Fruit fly (Drosophila melanogaster) whole organism, prepupa: Measurements from ENCODE around the gene DAAM.

Experiments used
- Blimp-1 ChIP-seq: fragments of 200-800 bp; sonication (Bioruptor generic); optimal IDR thresholded peaks from 3 replicates; lab custom pipeline; 2017; ENCODE audit warnings: missing biosample characterization, missing genetic modification characterization, mild to moderate bottlenecking, moderate library complexity, missing genetic modification reagents
- CG10631 ChIP-seq: fragments of 200-800 bp; sonication (Bioruptor generic); optimal IDR thresholded peaks from 2 replicates; lab custom pipeline; 2016; ENCODE audit warnings: missing biosample characterization, missing genetic modification characterization
- CG10669 ChIP-seq: fragments of 200-800 bp; sonication (Bioruptor generic); optimal IDR thresholded peaks from 3 replicates; lab custom pipeline; 2018; ENCODE audit warnings: missing biosample characterization, mild to moderate bottlenecking, missing genetic modification characterization, moderate library complexity
- CG11294 ChIP-seq: fragments of 200-800 bp; sonication (Bioruptor generic); IDR thresholded peaks from 2 replicates; pipeline ENCODE4 v1.3.6; 2022; ENCODE audit warnings: missing biosample characterization, missing genetic modification characterization
- CG11762 ChIP-seq: fragments of 200-800 bp; sonication (Bioruptor generic); optimal IDR thresholded peaks from 3 replicates; lab custom pipeline; 2016; ENCODE audit warnings: missing biosample characterization, missing genetic modification characterization; ENCODE audit not compliant: insufficient read depth
- CG15336 ChIP-seq: fragments of 200-800 bp; sonication (Bioruptor generic); IDR thresholded peaks from 2 replicates; pipeline ENCODE4 v1.3.6; 2022; ENCODE audit warnings: missing biosample characterization, missing genetic modification characterization
- CG16779 ChIP-seq: fragments of 200-800 bp; sonication (Bioruptor generic); optimal IDR thresholded peaks from 3 replicates; lab custom pipeline; 2017; ENCODE audit warnings: missing biosample characterization, mild to moderate bottlenecking, missing genetic modification characterization
- CG31627 ChIP-seq: fragments of 200-800 bp; sonication (Bioruptor generic); optimal IDR thresholded peaks from 3 replicates; lab custom pipeline; 2016; ENCODE audit warnings: missing biosample characterization, missing genetic modification characterization
- CG32006 ChIP-seq: fragments of 200-800 bp; sonication (Bioruptor generic); optimal IDR thresholded peaks from 3 replicates; lab custom pipeline; 2017; ENCODE audit warnings: missing biosample characterization, mild to moderate bottlenecking, missing genetic modification characterization
- CG34406 ChIP-seq: fragments of 200-800 bp; sonication (Bioruptor generic); optimal IDR thresholded peaks from 3 replicates; lab custom pipeline; 2016; ENCODE audit warnings: missing biosample characterization, missing genetic modification characterization
- CG3919 ChIP-seq: fragments of 200-800 bp; sonication (Bioruptor generic); optimal IDR thresholded peaks from 3 replicates; lab custom pipeline; 2016; ENCODE audit warnings: missing biosample characterization, missing genetic modification characterization
- CG6276 ChIP-seq: fragments of 200-800 bp; sonication (Bioruptor generic); optimal IDR thresholded peaks from 2 replicates; lab custom pipeline; 2017; ENCODE audit warnings: missing biosample characterization, mild to moderate bottlenecking, missing genetic modification characterization
- CG6792 ChIP-seq: fragments of 200-800 bp; sonication (Bioruptor generic); optimal IDR thresholded peaks from 3 replicates; lab custom pipeline; 2016; ENCODE audit warnings: missing biosample characterization, missing genetic modification characterization
- CG6854 ChIP-seq: fragments of 200-800 bp; sonication (Bioruptor generic); optimal IDR thresholded peaks from 2 replicates; lab custom pipeline; 2017; ENCODE audit warnings: missing biosample characterization, mild to moderate bottlenecking, missing genetic modification characterization
- CG8119 ChIP-seq: fragments of 200-800 bp; sonication (Bioruptor generic); IDR thresholded peaks from 3 replicates; pipeline ENCODE4 v1.3.6; 2022; ENCODE audit warnings: missing biosample characterization, missing genetic modification characterization
- CG8319 ChIP-seq: fragments of 200-800 bp; sonication (Bioruptor generic); optimal IDR thresholded peaks from 3 replicates; lab custom pipeline; 2016; ENCODE audit warnings: missing biosample characterization, missing genetic modification characterization
- CG8632 ChIP-seq: fragments of 200-800 bp; sonication (Bioruptor generic); optimal IDR thresholded peaks from 3 replicates; lab custom pipeline; 2016; ENCODE audit warnings: missing biosample characterization, missing genetic modification characterization
- CG9139 ChIP-seq: fragments of 200-800 bp; sonication (Bioruptor generic); optimal IDR thresholded peaks from 3 replicates; lab custom pipeline; 2017; ENCODE audit warnings: missing biosample characterization, mild to moderate bottlenecking, missing genetic modification characterization
- Eip75B ChIP-seq: fragments of 200-800 bp; sonication (Bioruptor generic); optimal IDR thresholded peaks from 3 replicates; lab custom pipeline; 2016; ENCODE audit warnings: missing biosample characterization, missing genetic modification characterization
- Eip78C ChIP-seq: fragments of 200-800 bp; sonication (Bioruptor generic); peaks from one replicate; lab custom pipeline; 2016; ENCODE audit warnings: missing biosample characterization, missing genetic modification characterization
- Eip93F ChIP-seq: fragments of 200-800 bp; sonication (Bioruptor generic); optimal IDR thresholded peaks from 2 replicates; lab custom pipeline; 2016; ENCODE audit warnings: missing biosample characterization, mild to moderate bottlenecking, missing genetic modification characterization
- Ets21C ChIP-seq: fragments of 200-800 bp; sonication (Bioruptor generic); optimal IDR thresholded peaks from 3 replicates; lab custom pipeline; 2016; ENCODE audit warnings: missing biosample characterization, missing genetic modification characterization
- Ets96B ChIP-seq: fragments of 200-800 bp; optimal IDR thresholded peaks from 2 replicates; lab custom pipeline; 2019; ENCODE audit warnings: missing biosample characterization, mild to moderate bottlenecking, missing genetic modification characterization, moderate library complexity
- Hr39 ChIP-seq: fragments of 200-800 bp; sonication (Bioruptor generic); optimal IDR thresholded peaks from 2 replicates; lab custom pipeline; 2016; ENCODE audit warnings: missing biosample characterization, missing genetic modification characterization
- Lpt ChIP-seq: fragments of 200-800 bp; sonication (Bioruptor generic); optimal IDR thresholded peaks from 3 replicates; lab custom pipeline; 2016; ENCODE audit warnings: missing biosample characterization, missing genetic modification characterization
- Met ChIP-seq: fragments of 200-800 bp; sonication (Bioruptor generic); optimal IDR thresholded peaks from 3 replicates; lab custom pipeline; 2016; ENCODE audit warnings: missing biosample characterization, missing genetic modification characterization
- OdsH ChIP-seq: fragments of 200-800 bp; sonication (Bioruptor generic); optimal IDR thresholded peaks from 3 replicates; lab custom pipeline; 2016; ENCODE audit warnings: missing biosample characterization, missing genetic modification characterization
- Sox102F ChIP-seq: fragments of 200-800 bp; sonication (Bioruptor generic); optimal IDR thresholded peaks from 2 replicates; lab custom pipeline; 2016; ENCODE audit warnings: missing biosample characterization, mild to moderate bottlenecking, missing genetic modification characterization
- Sox14 ChIP-seq: fragments of 200-800 bp; sonication (Bioruptor generic); optimal IDR thresholded peaks from 3 replicates; lab custom pipeline; 2016; ENCODE audit warnings: missing biosample characterization, missing genetic modification characterization
- achi ChIP-seq: fragments of 200-800 bp; sonication (Bioruptor generic); optimal IDR thresholded peaks from 3 replicates; lab custom pipeline; 2016; ENCODE audit warnings: missing biosample characterization, missing genetic modification characterization
- dac ChIP-seq: fragments of 200-800 bp; sonication (Bioruptor generic); optimal IDR thresholded peaks from 2 replicates; lab custom pipeline; 2017; ENCODE audit warnings: missing biosample characterization, mild to moderate bottlenecking, missing genetic modification characterization
- eg ChIP-seq: fragments of 200-800 bp; sonication (Bioruptor generic); IDR thresholded peaks from 3 replicates; pipeline ENCODE4 v1.3.6; 2022; ENCODE audit warnings: missing biosample characterization, missing genetic modification characterization
- esn ChIP-seq: fragments of 200-800 bp; sonication (Bioruptor generic); optimal IDR thresholded peaks from 2 replicates; lab custom pipeline; 2016; ENCODE audit warnings: missing biosample characterization, mild to moderate bottlenecking, missing genetic modification characterization, moderate library complexity
- fd59A ChIP-seq: fragments of 200-800 bp; sonication (Bioruptor generic); optimal IDR thresholded peaks from 2 replicates; lab custom pipeline; 2017; ENCODE audit warnings: missing biosample characterization, mild to moderate bottlenecking, missing genetic modification characterization, missing genetic modification reagents
- fd85E ChIP-seq: fragments of 200-800 bp; sonication (Bioruptor generic); optimal IDR thresholded peaks from 3 replicates; lab custom pipeline; 2016; ENCODE audit warnings: missing biosample characterization, missing genetic modification characterization
- fkh ChIP-seq: fragments of 200-800 bp; sonication (Bioruptor generic); optimal IDR thresholded peaks from 3 replicates; lab custom pipeline; 2017; ENCODE audit warnings: missing biosample characterization, mild to moderate bottlenecking, missing genetic modification characterization, moderate library complexity
- lz ChIP-seq: fragments of 200-800 bp; sonication (Bioruptor generic); optimal IDR thresholded peaks from 3 replicates; lab custom pipeline; 2016; ENCODE audit warnings: missing biosample characterization, missing genetic modification characterization
- net ChIP-seq: fragments of 200-800 bp; sonication (Bioruptor generic); optimal IDR thresholded peaks from 3 replicates; lab custom pipeline; 2016; ENCODE audit warnings: missing biosample characterization, missing genetic modification characterization
- pdm3 ChIP-seq: fragments of 200-800 bp; sonication (Bioruptor generic); optimal IDR thresholded peaks from 3 replicates; lab custom pipeline; 2016; ENCODE audit warnings: missing biosample characterization, missing genetic modification characterization
- salr ChIP-seq, 2 experiments: fragments of 200-800 bp; sonication (Bioruptor generic); optimal IDR thresholded peaks; 3 replicates each; lab custom pipeline; 2016 to 2018; ENCODE audit warnings: missing biosample characterization in 2 of 2, missing genetic modification characterization in 2 of 2, mild to moderate bottlenecking in 1 of 2
- spab ChIP-seq: fragments of 200-800 bp; sonication (Bioruptor generic); optimal IDR thresholded peaks from 2 replicates; lab custom pipeline; 2017; ENCODE audit warnings: missing biosample characterization, mild to moderate bottlenecking, missing genetic modification characterization, missing genetic modification reagents
- ss ChIP-seq, 2 experiments: fragments of 200-800 bp; sonication (Bioruptor generic); optimal IDR thresholded peaks; 2 replicates in 1 of 2; 3 replicates in 1 of 2; lab custom pipeline; 2017 to 2018; ENCODE audit warnings: mild to moderate bottlenecking in 2 of 2, missing biosample characterization in 2 of 2, missing genetic modification characterization in 2 of 2, moderate library complexity in 1 of 2
- topi ChIP-seq: fragments of 200-800 bp; sonication (Bioruptor generic); optimal IDR thresholded peaks from 3 replicates; lab custom pipeline; 2016; ENCODE audit warnings: missing biosample characterization, missing genetic modification characterization

Gene DAAM

dm6 chrX:1248735-1249134 is 73.4 kb downstream of the DAAM start (continued):
- TF ChIP-seq net (GFP tag; lab: Kevin White, UChicago) (peak; percentile 78), fd59A (peak; percentile 75), CG8632 (GFP tag; lab: Kevin White, UChicago) (peak; percentile 81), CG6792 (GFP tag; lab: Kevin White, UChicago) (peak; percentile 88), Eip78C (GFP tag; lab: Kevin White, UChicago) (peak; percentile 97), lz (GFP tag; lab: Kevin White, UChicago) (peak; percentile 89), CG10669 (peak; percentile 88), fkh (no peak), CG16779 (tag; lab: Kevin White, UChicago) (peak; percentile 60), Ets96B (peak; percentile 84), Met (GFP tag; lab: Kevin White, UChicago) (peak; percentile 86), CG11294 (GFP tag; lab: Robert Waterston, UW) (no peak), Ets21C (GFP tag; lab: Kevin White, UChicago) (peak; percentile 82), Blimp-1 (GFP tag; lab: Kevin White, UChicago) (peak; percentile 76), CG8319 (GFP tag; lab: Kevin White, UChicago) (peak; percentile 79), salr (GFP tag; optimal IDR thresholded peaks at IDR 0.05; lab: Kevin White, UChicago) (peak; percentile 53 to 61), CG6276 (GFP tag; lab: Kevin White, UChicago) (no peak), pdm3 (peak; percentile 89), Eip93F (GFP tag; lab: Kevin White, UChicago) (no peak), Eip75B (GFP tag; lab: Kevin White, UChicago) (peak; percentile 88), CG8119 (peak; percentile 58), Lpt (GFP tag; lab: Kevin White, UChicago) (peak; percentile 45), CG10631 (GFP tag; lab: Kevin White, UChicago) (peak; percentile 75), achi (GFP tag; lab: Kevin White, UChicago) (peak; percentile 83), topi (peak; percentile 89), Sox102F (GFP tag; lab: Kevin White, UChicago) (peak; percentile 91), CG31627 (GFP tag; lab: Kevin White, UChicago) (peak; percentile 88), CG3919 (GFP tag; lab: Kevin White, UChicago) (peak; percentile 85), dac (no peak), CG15336 (peak; percentile 40), CG9139 (GFP tag; lab: Kevin White, UChicago) (peak; percentile 72), esn (GFP tag; lab: Kevin White, UChicago) (peak; percentile 89), Hr39 (GFP tag; lab: Kevin White, UChicago) (peak; percentile 90), ss (GFP tag; optimal IDR thresholded peaks at IDR 0.05; lab: Kevin White, UChicago) (peak; percentile 69 to 84), CG32006 (GFP tag; lab: Kevin White, UChicago) (peak; percentile 60), CG6854 (peak; percentile 65), CG11762 (GFP tag; lab: Kevin White, UChicago) (peak; percentile 68)

- TF ChIP-seq OdsH (GFP tag; lab: Kevin White, UChicago) = no peak
- no peak for TF ChIP-seq spab (GFP tag; lab: Kevin White, UChicago)
- TF ChIP-seq CG8119 = no peak
- no peak for TF ChIP-seq CG11294 (GFP tag; lab: Robert Waterston, UW)
- TF ChIP-seq CG16779 (tag; lab: Kevin White, UChicago) = no peak
- TF ChIP-seq eg (GFP tag; lab: Robert Waterston, UW) = no peak
- no peak for TF ChIP-seq CG34406
- no peak for TF ChIP-seq fd85E (GFP tag; lab: Kevin White, UChicago)
- TF ChIP-seq Sox14 (GFP tag; lab: Kevin White, UChicago) = no peak
These were observed 80.1 kb downstream of the DAAM start for dm6 chrX:1242049-1242448.
